Worm (Caenorhabditis elegans) whole organism, L4/young adult: ENCODE measurements around the gene srz-63.

Experiments
- W03F9.2 ChIP-seq: fragments of 150-350 bp; optimal IDR thresholded peaks from 2 replicates; lab custom pipeline; 2014; ENCODE audit warnings: missing biosample characterization, missing genetic modification characterization
- dao-5 ChIP-seq: sonication (generic microtip); optimal IDR thresholded peaks from 2 replicates; lab custom pipeline; 2016; ENCODE audit warnings: missing genotype, missing genetic modification characterization, moderate library complexity, missing compliant biosample characterization
- him-1 ChIP-seq: sonication (generic microtip); optimal IDR thresholded peaks from 2 replicates; lab custom pipeline; 2016; ENCODE audit warnings: missing genotype, missing genetic modification reagents, missing genetic modification characterization, missing compliant biosample characterization

- TF ChIP-seq dao-5 (tag; lab: Kevin White, UChicago): no peak
- no peak for TF ChIP-seq W03F9.2
- TF ChIP-seq him-1 (tag; lab: Kevin White, UChicago): no peak
Observed at ce11 chrII:1297697-1298093, 19.2 kb downstream of the srz-63 start.
